Worm (Caenorhabditis elegans) whole organism, L4/young adult: ENCODE data around the gene spp-6.
A peak's percentile ranks its signal among the peaks of the same experiment; 100 is the strongest.

Experiments used
- W03F9.2 ChIP-seq: fragments of 150-350 bp; optimal IDR thresholded peaks from 2 replicates; lab custom pipeline; 2014; ENCODE audit warnings: missing biosample characterization, missing genetic modification characterization
- dao-5 ChIP-seq: sonication (generic microtip); optimal IDR thresholded peaks from 2 replicates; lab custom pipeline; 2016; ENCODE audit warnings: missing genotype, missing genetic modification characterization, moderate library complexity, missing compliant biosample characterization
- him-1 ChIP-seq: sonication (generic microtip); optimal IDR thresholded peaks from 2 replicates; lab custom pipeline; 2016; ENCODE audit warnings: missing genotype, missing genetic modification reagents, missing genetic modification characterization, missing compliant biosample characterization

ce11 chrX:7320115-7320711, 3.1 kb downstream of the spp-6 start, which contains the start of gene spp-5:
- TF ChIP-seq him-1 (no peak), W03F9.2 (tag; lab: Kevin White, UChicago) (peak; percentile 18), dao-5 (tag; lab: Kevin White, UChicago) (no peak)
